Worm (Caenorhabditis elegans) whole organism, L3 larva: ENCODE results near the gene hlh-15.

Experiments
- R02D3.7 ChIP-seq: fragments of 150-350 bp; optimal IDR thresholded peaks from 2 replicates; lab custom pipeline; 2014; ENCODE audit warnings: missing biosample characterization, missing genetic modification characterization
- ZK546.5 ChIP-seq: sonication (generic microtip); optimal IDR thresholded peaks from 2 replicates; lab custom pipeline; 2017; ENCODE audit warnings: missing biosample characterization, missing genetic modification characterization
- aly-2 ChIP-seq: fragments of 150-350 bp; optimal IDR thresholded peaks from 2 replicates; lab custom pipeline; 2014; ENCODE audit warnings: missing biosample characterization, missing genetic modification characterization
- ceh-16 ChIP-seq: sonication (generic microtip); optimal IDR thresholded peaks from 2 replicates; lab custom pipeline; 2017; ENCODE audit warnings: missing biosample characterization, missing genetic modification characterization
- ceh-28 ChIP-seq: fragments of 150-350 bp; optimal IDR thresholded peaks from 2 replicates; lab custom pipeline; 2014; ENCODE audit warnings: missing biosample characterization, missing genetic modification reagents, missing genetic modification characterization
- ceh-82 ChIP-seq: fragments of 150-350 bp; optimal IDR thresholded peaks from 2 replicates; lab custom pipeline; 2014; ENCODE audit warnings: missing biosample characterization, missing genetic modification characterization
- ceh-9 ChIP-seq: sonication (generic microtip); optimal IDR thresholded peaks from 2 replicates; lab custom pipeline; 2018; ENCODE audit warnings: missing biosample characterization, missing genetic modification characterization
- daf-12 ChIP-seq: fragments of 150-350 bp; optimal IDR thresholded peaks from 2 replicates; lab custom pipeline; 2014; ENCODE audit warnings: missing biosample characterization, missing genetic modification reagents, missing genetic modification characterization
- egl-27 ChIP-seq: sonication (generic microtip); optimal IDR thresholded peaks from 4 replicates; lab custom pipeline; 2017; ENCODE audit warnings: missing biosample characterization, missing genetic modification reagents, missing genetic modification characterization
- egl-5 ChIP-seq: fragments of 150-350 bp; optimal IDR thresholded peaks from 2 replicates; lab custom pipeline; 2017; ENCODE audit warnings: missing biosample characterization, missing genetic modification reagents, missing genetic modification characterization, inconsistent platforms
- elt-1 ChIP-seq: fragments of 150-350 bp; optimal IDR thresholded peaks from 2 replicates; lab custom pipeline; 2014; ENCODE audit warnings: missing biosample characterization, missing genetic modification characterization
- elt-2 ChIP-seq: sonication (generic microtip); optimal IDR thresholded peaks from 2 replicates; lab custom pipeline; 2016; ENCODE audit warnings: missing genetic modification reagents, mild to moderate bottlenecking, missing genetic modification characterization, missing compliant biosample characterization
- eor-1 ChIP-seq, 2 experiments: fragments of 150-350 bp; optimal IDR thresholded peaks; 2 replicates each; lab custom pipeline; 2014 to 2018; ENCODE audit warnings: missing biosample characterization in 2 of 2, missing genetic modification characterization in 2 of 2
- fkh-2 ChIP-seq: fragments of 150-350 bp; optimal IDR thresholded peaks from 2 replicates; lab custom pipeline; 2014; ENCODE audit warnings: missing biosample characterization, missing genetic modification reagents, missing genetic modification characterization
- lin-39 ChIP-seq: fragments of 150-350 bp; optimal IDR thresholded peaks from 2 replicates; lab custom pipeline; 2018; ENCODE audit warnings: missing biosample characterization, missing genetic modification reagents, missing genetic modification characterization
- lsy-12 ChIP-seq: sonication (generic microtip); optimal IDR thresholded peaks from 2 replicates; lab custom pipeline; 2016; ENCODE audit warnings: mild to moderate bottlenecking, missing genetic modification characterization, missing compliant biosample characterization
- mdl-1 ChIP-seq: fragments of 150-350 bp; optimal IDR thresholded peaks from 2 replicates; lab custom pipeline; 2014; ENCODE audit warnings: missing biosample characterization, missing genetic modification characterization
- mml-1 ChIP-seq: fragments of 150-350 bp; sonication (generic microtip); optimal IDR thresholded peaks from 3 replicates; lab custom pipeline; 2014; ENCODE audit warnings: missing biosample characterization, missing genetic modification characterization
- nfya-1 ChIP-seq: sonication (generic microtip); optimal IDR thresholded peaks from 2 replicates; lab custom pipeline; 2017; ENCODE audit warnings: missing genetic modification characterization, mild to moderate bottlenecking, missing compliant biosample characterization, antibody characterized with exemption, moderate library complexity; ENCODE audit not compliant: insufficient read depth
- nhr-11 ChIP-seq: fragments of 150-350 bp; optimal IDR thresholded peaks from 2 replicates; lab custom pipeline; 2014; ENCODE audit warnings: missing biosample characterization, missing genetic modification characterization
- nhr-12 ChIP-seq: fragments of 150-350 bp; optimal IDR thresholded peaks from 2 replicates; lab custom pipeline; 2014; ENCODE audit warnings: missing biosample characterization, missing genetic modification characterization
- nhr-23 ChIP-seq: fragments of 150-350 bp; optimal IDR thresholded peaks from 2 replicates; lab custom pipeline; 2014; ENCODE audit warnings: missing biosample characterization, missing genetic modification reagents, missing genetic modification characterization
- nhr-25 ChIP-seq: sonication (generic microtip); optimal IDR thresholded peaks from 2 replicates; lab custom pipeline; 2017; ENCODE audit warnings: missing biosample characterization, missing genetic modification characterization
- nhr-43 ChIP-seq: sonication (generic microtip); optimal IDR thresholded peaks from 2 replicates; lab custom pipeline; 2016; ENCODE audit warnings: mild to moderate bottlenecking, missing genetic modification characterization, missing compliant biosample characterization; ENCODE audit not compliant: poor library complexity, severe bottlenecking
- nhr-77 ChIP-seq: fragments of 150-350 bp; optimal IDR thresholded peaks from 2 replicates; lab custom pipeline; 2014; ENCODE audit warnings: missing biosample characterization, missing genetic modification characterization
- pha-4 ChIP-seq: fragments of 150-350 bp; optimal IDR thresholded peaks from 2 replicates; lab custom pipeline; 2014; ENCODE audit warnings: missing biosample characterization, missing genetic modification reagents, missing genetic modification characterization
- pqm-1 ChIP-seq: fragments of 150-350 bp; optimal IDR thresholded peaks from 2 replicates; lab custom pipeline; 2017; ENCODE audit warnings: missing biosample characterization, missing genetic modification characterization, inconsistent platforms
- sea-2 ChIP-seq: fragments of 150-350 bp; sonication (generic microtip); optimal IDR thresholded peaks from 4 replicates; lab custom pipeline; 2014; ENCODE audit warnings: missing biosample characterization, missing genetic modification reagents, missing genetic modification characterization
- skn-1 ChIP-seq: fragments of 150-350 bp; optimal IDR thresholded peaks from 2 replicates; lab custom pipeline; 2014; ENCODE audit warnings: missing biosample characterization, missing genetic modification characterization
- tbx-2 ChIP-seq: sonication (generic microtip); optimal IDR thresholded peaks from 2 replicates; lab custom pipeline; 2016; ENCODE audit warnings: mild to moderate bottlenecking, missing genetic modification characterization, missing compliant biosample characterization
- unc-62 ChIP-seq: fragments of 150-350 bp; sonication (generic microtip); optimal IDR thresholded peaks from 4 replicates; lab custom pipeline; 2014; ENCODE audit warnings: missing biosample characterization, missing genetic modification reagents, missing genetic modification characterization
- zag-1 ChIP-seq: fragments of 150-350 bp; optimal IDR thresholded peaks from 2 replicates; lab custom pipeline; 2014; ENCODE audit warnings: missing biosample characterization, missing genetic modification characterization

hlh-15 gene

DNA sequence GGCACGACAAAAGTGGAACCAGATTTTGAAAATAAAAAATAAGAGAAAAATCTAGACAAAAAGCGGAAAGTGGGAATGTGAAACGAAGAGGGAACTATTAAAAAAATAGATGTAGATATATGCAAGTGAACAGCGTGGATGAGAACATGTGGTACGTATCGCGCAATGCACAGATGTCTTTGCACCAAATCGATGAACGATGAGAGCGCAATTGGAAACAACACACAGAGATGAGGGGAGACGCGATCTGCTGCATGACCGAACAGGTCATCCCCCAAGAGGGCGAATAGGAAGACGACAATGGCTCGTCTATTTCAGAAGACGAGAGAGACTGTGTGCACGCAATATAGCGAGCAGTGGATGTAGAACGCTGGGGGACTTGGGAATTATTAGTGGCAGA is 39.5 kb upstream of the hlh-15 start:
- no peak for TF ChIP-seq lin-39 (tag; lab: Kevin White, UChicago)
- TF ChIP-seq zag-1 (tag; lab: Kevin White, UChicago) = no peak
- no peak for TF ChIP-seq nhr-23
- TF ChIP-seq ceh-9 (tag; lab: Kevin White, UChicago) = no peak
- TF ChIP-seq eor-1 (tag; optimal IDR thresholded peaks at IDR 0.05; lab: Kevin White, UChicago) = no peak
- no peak for TF ChIP-seq mml-1
- TF ChIP-seq lsy-12 (tag; lab: Kevin White, UChicago) = no peak
- no peak for TF ChIP-seq nfya-1 (tag; lab: Kevin White, UChicago)
- no peak for TF ChIP-seq skn-1 (tag; lab: Kevin White, UChicago)
- TF ChIP-seq fkh-2 (tag; lab: Kevin White, UChicago) = no peak
- no peak for TF ChIP-seq R02D3.7 (tag; lab: Kevin White, UChicago)
- TF ChIP-seq nhr-43 (tag; lab: Kevin White, UChicago) = no peak
- no peak for TF ChIP-seq nhr-12 (tag; lab: Kevin White, UChicago)
- no peak for TF ChIP-seq ceh-16 (tag; lab: Kevin White, UChicago)
- no peak for TF ChIP-seq pha-4
- TF ChIP-seq daf-12 (tag; lab: Kevin White, UChicago) = no peak
- TF ChIP-seq, all 47 proteins: peak for 0

DNA sequence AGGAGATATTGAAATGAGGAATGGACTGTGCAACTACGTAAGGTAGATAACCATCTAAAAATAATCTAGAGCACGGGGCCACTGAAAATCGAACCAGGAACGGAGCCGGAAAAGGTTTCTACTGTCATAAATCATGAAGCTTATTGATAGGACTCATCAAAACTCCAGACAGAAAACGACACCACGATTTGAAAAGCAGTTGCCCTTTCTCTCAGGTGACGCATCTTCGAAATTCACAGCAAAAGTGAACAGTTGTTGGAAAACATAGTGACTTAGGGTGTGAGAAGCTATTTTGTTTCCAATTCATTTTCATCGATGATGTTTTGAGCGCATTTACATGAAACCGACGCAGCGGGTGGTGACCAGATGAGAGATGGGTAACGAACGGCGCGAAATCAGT is 39.1 kb upstream of the hlh-15 start:
- TF ChIP-seq nhr-25 (tag; lab: Kevin White, UChicago) (no peak), zag-1 (tag; lab: Kevin White, UChicago) (no peak), mml-1 (no peak), tbx-2 (tag; lab: Kevin White, UChicago) (no peak), ceh-82 (no peak), R02D3.7 (tag; lab: Kevin White, UChicago) (no peak), aly-2 (tag; lab: Kevin White, UChicago) (no peak), lin-39 (tag; lab: Kevin White, UChicago) (no peak), elt-1 (tag; lab: Kevin White, UChicago) (no peak), unc-62 (GFP tag; lab: Kevin White, UChicago) (no peak), egl-27 (tag; lab: Kevin White, UChicago) (no peak)

DNA sequence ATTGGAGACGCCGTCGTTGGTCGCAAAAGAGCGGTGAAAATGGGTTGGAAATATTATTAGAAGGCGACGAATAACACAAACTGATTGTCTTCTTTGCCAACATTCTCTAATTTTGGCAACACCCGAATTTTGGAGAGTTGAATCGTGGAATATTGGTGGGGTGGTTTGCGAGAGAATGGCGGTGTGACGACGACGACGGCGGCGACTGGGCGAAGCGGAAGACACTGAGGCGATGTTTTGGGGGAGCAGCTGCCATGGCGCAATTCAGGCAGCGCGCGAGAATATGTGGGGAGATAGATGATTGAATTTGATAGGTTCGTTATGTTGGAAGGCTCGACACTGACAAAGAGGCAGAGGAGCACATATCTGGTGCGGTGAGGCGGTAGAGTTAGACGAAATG is 37.8 kb upstream of the hlh-15 start:
- TF ChIP-seq ceh-28 (tag; lab: Kevin White, UChicago) = no peak
- TF ChIP-seq egl-5 = no peak
- TF ChIP-seq mml-1 = no peak
- no peak for TF ChIP-seq ZK546.5 (tag; lab: Kevin White, UChicago)
- TF ChIP-seq elt-2 (tag; lab: Kevin White, UChicago) = no peak
- TF ChIP-seq nhr-11 (tag; lab: Kevin White, UChicago) = no peak
- no peak for TF ChIP-seq egl-27 (tag; lab: Kevin White, UChicago)
- no peak for TF ChIP-seq lsy-12 (tag; lab: Kevin White, UChicago)
- no peak for TF ChIP-seq nhr-77 (tag; lab: Kevin White, UChicago)
- TF ChIP-seq zag-1 (tag; lab: Kevin White, UChicago) = no peak
- no peak for TF ChIP-seq pha-4
- no peak for TF ChIP-seq nhr-43 (tag; lab: Kevin White, UChicago)
- TF ChIP-seq pqm-1 (tag; lab: Kevin White, UChicago) = no peak
- TF ChIP-seq, all 47 proteins: peak for 0

DNA sequence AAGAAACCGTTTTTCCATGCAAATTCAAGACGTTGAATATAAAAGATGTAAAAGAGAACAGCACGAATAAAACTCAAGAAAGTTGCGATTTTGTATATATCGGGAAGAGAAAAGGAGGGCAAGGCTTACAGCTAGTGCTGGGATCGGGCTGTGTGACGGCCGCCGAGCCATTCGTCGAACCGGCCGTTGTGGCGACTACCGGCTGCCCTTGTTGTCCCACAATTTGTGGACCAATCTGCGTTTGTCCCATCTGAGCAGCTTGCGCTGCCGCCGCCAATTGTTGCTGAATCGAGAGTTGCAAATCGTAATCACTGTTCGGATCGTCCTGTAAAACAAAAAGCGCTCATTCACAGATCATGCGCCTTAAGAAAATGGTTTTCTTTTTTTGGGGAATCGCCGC is 34.0 kb upstream of the hlh-15 start:
- TF ChIP-seq nfya-1 (tag; lab: Kevin White, UChicago) (no peak), lsy-12 (tag; lab: Kevin White, UChicago) (no peak), sea-2 (no peak), nhr-25 (tag; lab: Kevin White, UChicago) (no peak), ceh-28 (tag; lab: Kevin White, UChicago) (no peak), aly-2 (tag; lab: Kevin White, UChicago) (no peak), mdl-1 (tag; lab: Kevin White, UChicago) (no peak), unc-62 (GFP tag; lab: Kevin White, UChicago) (no peak), fkh-2 (tag; lab: Kevin White, UChicago) (no peak)

DNA sequence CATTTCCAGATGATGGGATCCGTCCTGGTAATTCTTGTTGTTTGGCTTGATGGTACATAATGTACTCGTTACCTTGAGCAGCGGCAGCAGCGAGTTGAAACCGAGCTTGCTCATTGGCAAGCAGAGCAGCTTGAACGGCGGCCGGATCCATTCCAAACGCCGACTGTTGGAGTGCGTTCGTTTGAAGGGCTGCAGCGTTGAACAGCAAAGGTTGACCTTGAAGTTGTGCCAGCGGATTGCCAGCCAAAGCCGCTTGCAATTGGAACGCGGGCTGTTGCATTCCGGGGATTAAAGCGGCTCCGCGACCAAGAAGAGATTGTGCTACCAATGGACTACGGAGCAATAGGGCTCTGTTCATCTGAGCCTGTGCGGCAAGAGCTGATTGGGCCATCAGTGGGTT is 33.0 kb upstream of the hlh-15 start:
- no peak for TF ChIP-seq ceh-82
